Fruit fly (Drosophila melanogaster) whole organism: Measurements from ENCODE around the gene Hsp70Bbb.

Experiments used
- Dll ChIP-seq: fragments of >200 bp; optimal IDR thresholded peaks from 2 replicates; lab custom pipeline; 2017
- EcR ChIP-seq, 2 experiments: fragments of >200 bp; optimal IDR thresholded peaks; 2 replicates each; lab custom pipeline; 2017; ENCODE audit warnings: missing biosample characterization in 2 of 2, missing genetic modification characterization in 2 of 2, missing genetic modification reagents in 2 of 2
- pan ChIP-seq: fragments of >200 bp; optimal IDR thresholded peaks from 2 replicates; lab custom pipeline; 2017
- usp ChIP-seq: fragments of >200 bp; optimal IDR thresholded peaks from 2 replicates; lab custom pipeline; 2017; ENCODE audit warnings: missing biosample characterization, missing genetic modification characterization, mixed read lengths

DNA sequence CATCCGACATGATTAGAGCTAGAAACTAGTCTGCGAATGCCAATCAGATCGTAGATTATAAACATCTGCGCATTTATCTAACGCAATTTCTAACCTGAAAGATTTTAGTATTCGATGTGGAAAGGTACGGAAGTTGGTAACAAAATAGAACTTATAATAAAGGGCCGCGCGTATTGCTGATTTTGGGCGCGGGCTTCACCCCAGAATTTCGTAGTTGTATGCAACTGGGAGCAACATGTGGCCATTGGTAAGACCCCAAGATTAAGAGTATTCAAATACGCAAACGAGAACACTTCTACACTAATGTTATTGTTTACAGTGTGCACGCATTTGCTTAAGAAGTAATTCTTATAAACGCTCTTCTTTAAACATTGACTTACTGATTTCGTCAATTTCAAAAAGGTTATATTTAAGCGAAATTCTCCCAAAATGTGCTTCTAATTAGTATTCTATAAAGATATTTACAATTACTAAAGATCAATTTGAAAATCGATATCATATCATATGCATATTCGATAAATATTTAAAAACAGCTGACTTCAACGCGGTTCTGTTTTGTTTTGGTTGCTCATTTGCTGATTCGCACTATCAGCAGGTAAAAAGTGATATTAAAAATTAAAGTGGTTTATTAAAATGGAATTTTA is 42.3 kb upstream of the Hsp70Bbb start, which contains the start of the genes CG5961 and Polr3C:
- TF ChIP-seq EcR (GFP tag; optimal IDR thresholded peaks at IDR 0.05; lab: Kevin White, UChicago) (no peak), usp (GFP tag; lab: Kevin White, UChicago) (no peak), Dll (lab: Kevin White, UChicago) (no peak), pan (no peak)
